Fruit fly (Drosophila melanogaster) whole organism, embryonic: Measurements from ENCODE around the gene mRF1.

ENCODE experiments used
- CG10209 ChIP-seq: fragments of 200-800 bp; sonication (Bioruptor generic); optimal IDR thresholded peaks from 3 replicates; lab custom pipeline; 2017; ENCODE audit warnings: missing biosample characterization, mild to moderate bottlenecking, missing genetic modification characterization, missing genetic modification reagents
- CG10462 ChIP-seq: fragments of 200-800 bp; sonication (Bioruptor generic); optimal IDR thresholded peaks from 2 replicates; lab custom pipeline; 2016; ENCODE audit warnings: missing biosample characterization, missing genetic modification characterization
- CG10654 ChIP-seq: fragments of 200-800 bp; sonication (Bioruptor generic); optimal IDR thresholded peaks from 2 replicates; lab custom pipeline; 2016; ENCODE audit warnings: missing biosample characterization, missing genetic modification characterization
- CG11398 ChIP-seq: fragments of 200-800 bp; sonication (Bioruptor generic); optimal IDR thresholded peaks from 2 replicates; lab custom pipeline; 2016; ENCODE audit warnings: missing biosample characterization, missing genetic modification characterization
- CG12219 ChIP-seq: fragments of 200-800 bp; sonication (Bioruptor generic); optimal IDR thresholded peaks from 3 replicates; lab custom pipeline; 2018; ENCODE audit warnings: missing biosample characterization, mild to moderate bottlenecking, missing genetic modification characterization
- CG12744 ChIP-seq: fragments of 200-800 bp; sonication (Bioruptor generic); optimal IDR thresholded peaks from 2 replicates; lab custom pipeline; 2016; ENCODE audit warnings: missing biosample characterization, missing genetic modification characterization
- CG13123 ChIP-seq: fragments of 200-800 bp; sonication (Bioruptor generic); optimal IDR thresholded peaks from 2 replicates; lab custom pipeline; 2016; ENCODE audit warnings: missing biosample characterization, missing genetic modification characterization
- CG13624 ChIP-seq: fragments of 200-800 bp; sonication (Bioruptor generic); optimal IDR thresholded peaks from 2 replicates; lab custom pipeline; 2016; ENCODE audit warnings: missing biosample characterization, missing genetic modification characterization
- CG14667 ChIP-seq: fragments of 200-800 bp; sonication (Bioruptor generic); IDR thresholded peaks from 2 replicates; pipeline ENCODE4 v1.3.6; 2022; ENCODE audit warnings: missing biosample characterization, missing genetic modification characterization
- CG15479 ChIP-seq: fragments of 200-800 bp; sonication (Bioruptor generic); optimal IDR thresholded peaks from 3 replicates; lab custom pipeline; 2019; ENCODE audit warnings: missing biosample characterization, mild to moderate bottlenecking, missing genetic modification characterization, moderate library complexity
- CG17186 ChIP-seq: fragments of 200-800 bp; sonication (Bioruptor generic); optimal IDR thresholded peaks from 3 replicates; lab custom pipeline; 2017; ENCODE audit warnings: missing biosample characterization, missing genetic modification reagents, missing genetic modification characterization
- CG17359 ChIP-seq: fragments of 200-800 bp; sonication (Bioruptor generic); optimal IDR thresholded peaks from 3 replicates; lab custom pipeline; 2018; ENCODE audit warnings: missing biosample characterization, mild to moderate bottlenecking, missing genetic modification characterization, moderate library complexity
- CG2875 ChIP-seq: fragments of 200-800 bp; sonication (Bioruptor generic); optimal IDR thresholded peaks from 2 replicates; lab custom pipeline; 2017; ENCODE audit warnings: missing biosample characterization, mild to moderate bottlenecking, missing genetic modification characterization, missing genetic modification reagents
- CG3407 ChIP-seq: fragments of 200-800 bp; sonication (Bioruptor generic); optimal IDR thresholded peaks from 2 replicates; lab custom pipeline; 2018; ENCODE audit warnings: missing biosample characterization, mild to moderate bottlenecking, missing genetic modification characterization
- CG3726 ChIP-seq: fragments of 200-800 bp; sonication (Bioruptor generic); IDR thresholded peaks from 3 replicates; pipeline ENCODE4, ENCODE4 v1.3.6; 2022; ENCODE audit warnings: missing biosample characterization, missing genetic modification characterization
- CG3838 ChIP-seq: fragments of 200-800 bp; sonication (Bioruptor generic); optimal IDR thresholded peaks from 3 replicates; lab custom pipeline; 2016; ENCODE audit warnings: missing biosample characterization, missing genetic modification characterization
- CG43689 ChIP-seq: fragments of 200-800 bp; sonication (Bioruptor generic); IDR thresholded peaks from 2 replicates; pipeline ENCODE4 v1.3.6; 2022; ENCODE audit warnings: missing biosample characterization, missing genetic modification characterization
- CG4404 ChIP-seq: fragments of 200-800 bp; sonication (Bioruptor generic); IDR thresholded peaks from 2 replicates; pipeline ENCODE4 v1.3.6; 2022; ENCODE audit warnings: missing biosample characterization, missing genetic modification characterization
- CG7963 ChIP-seq: fragments of 200-800 bp; sonication (Bioruptor generic); IDR thresholded peaks from 3 replicates; pipeline ENCODE4 v1.3.6; 2022; ENCODE audit warnings: missing biosample characterization, missing genetic modification characterization; ENCODE audit not compliant: partially characterized antibody
- CG8089 ChIP-seq: fragments of 200-800 bp; sonication (Bioruptor generic); optimal IDR thresholded peaks from 3 replicates; lab custom pipeline; 2016; ENCODE audit warnings: missing biosample characterization, missing genetic modification characterization
- CG9876 ChIP-seq: fragments of 200-800 bp; sonication (Bioruptor generic); optimal IDR thresholded peaks from 2 replicates; lab custom pipeline; 2016; ENCODE audit warnings: missing biosample characterization, missing genetic modification characterization
- Dip3 ChIP-seq: fragments of 200-800 bp; sonication (Bioruptor generic); optimal IDR thresholded peaks from 3 replicates; lab custom pipeline; 2016; ENCODE audit warnings: missing biosample characterization, missing genetic modification characterization
- Drgx ChIP-seq: fragments of 200-800 bp; sonication (Bioruptor generic); IDR thresholded peaks from 2 replicates; pipeline ENCODE4 v1.3.6; 2022; ENCODE audit warnings: missing biosample characterization, missing genetic modification characterization
- HHEX ChIP-seq: fragments of 200-800 bp; sonication (Bioruptor generic); optimal IDR thresholded peaks from 3 replicates; lab custom pipeline; 2017; ENCODE audit warnings: missing biosample characterization, mild to moderate bottlenecking, missing genetic modification characterization, missing genetic modification reagents
- Hey ChIP-seq: fragments of 200-800 bp; sonication (Bioruptor generic); optimal IDR thresholded peaks from 3 replicates; lab custom pipeline; 2018; ENCODE audit warnings: missing biosample characterization, mild to moderate bottlenecking, missing genetic modification characterization
- Hr78 ChIP-seq, 2 experiments: fragments of 200-800 bp in 1 of 2; fragments of >200 bp in 1 of 2; sonication (Bioruptor generic) in 1 of 2; optimal IDR thresholded peaks; 2 replicates each; lab custom pipeline; 2017 to 2019; ENCODE audit warnings: missing biosample characterization in 2 of 2, missing genetic modification characterization in 2 of 2, mild to moderate bottlenecking in 1 of 2, moderate library complexity in 1 of 2
- NK7.1 ChIP-seq: fragments of 200-800 bp; sonication (Bioruptor generic); optimal IDR thresholded peaks from 3 replicates; lab custom pipeline; 2016; ENCODE audit warnings: missing biosample characterization, missing genetic modification characterization
- Ptx1 ChIP-seq: fragments of 200-800 bp; sonication (Bioruptor generic); IDR thresholded peaks from 2 replicates; pipeline ENCODE4 v1.3.6; 2022; ENCODE audit warnings: missing biosample characterization, missing genetic modification characterization
- Stat92E ChIP-seq, 3 experiments: fragments of >200 bp in 2 of 3; fragments of 200-800 bp in 1 of 3; sonication (Bioruptor generic) in 1 of 3; optimal IDR thresholded peaks; 2 replicates each; lab custom pipeline; 2017 to 2019; ENCODE audit warnings: missing biosample characterization in 3 of 3, missing genetic modification characterization in 3 of 3, mild to moderate bottlenecking in 1 of 3, moderate library complexity in 1 of 3
- Xrp1 ChIP-seq: fragments of 200-800 bp; sonication (Bioruptor generic); IDR thresholded peaks from 2 replicates; pipeline ENCODE4 v1.3.6; 2022; ENCODE audit warnings: missing biosample characterization, missing genetic modification characterization
- ac ChIP-seq: fragments of 200-800 bp; sonication (Bioruptor generic); optimal IDR thresholded peaks from 3 replicates; lab custom pipeline; 2017; ENCODE audit warnings: missing biosample characterization, mild to moderate bottlenecking, missing genetic modification characterization
- bsh ChIP-seq, 2 experiments: fragments of 200-800 bp; sonication (Bioruptor generic); optimal IDR thresholded peaks; 2 replicates each; lab custom pipeline; 2017 to 2018; ENCODE audit warnings: mild to moderate bottlenecking in 2 of 2, missing biosample characterization in 2 of 2, missing genetic modification characterization in 2 of 2, moderate library complexity in 1 of 2
- cato ChIP-seq: fragments of 200-800 bp; sonication (Bioruptor generic); optimal IDR thresholded peaks from 2 replicates; lab custom pipeline; 2016; ENCODE audit warnings: missing biosample characterization, missing genetic modification characterization, borderline replicate concordance
- crc ChIP-seq: fragments of 200-800 bp; sonication (Bioruptor generic); optimal IDR thresholded peaks from 2 replicates; lab custom pipeline; 2016; ENCODE audit warnings: missing biosample characterization, missing genetic modification characterization
- fd3F ChIP-seq: fragments of 200-800 bp; sonication (Bioruptor generic); optimal IDR thresholded peaks from 2 replicates; lab custom pipeline; 2018; ENCODE audit warnings: missing biosample characterization, mild to moderate bottlenecking, missing genetic modification characterization, moderate library complexity
- gcm2 ChIP-seq: fragments of 200-800 bp; sonication (Bioruptor generic); optimal IDR thresholded peaks from 2 replicates; lab custom pipeline; 2016; ENCODE audit warnings: missing biosample characterization, missing genetic modification characterization
- gem ChIP-seq: fragments of 200-800 bp; sonication (Bioruptor generic); optimal IDR thresholded peaks from 2 replicates; lab custom pipeline; 2019; ENCODE audit warnings: missing biosample characterization, mild to moderate bottlenecking, missing genetic modification characterization, moderate library complexity
- inv ChIP-seq: fragments of 200-800 bp; sonication (Bioruptor generic); IDR thresholded peaks from 2 replicates; pipeline ENCODE4 v1.3.6; 2022; ENCODE audit warnings: missing biosample characterization, missing genetic modification characterization; ENCODE audit not compliant: partially characterized antibody
- lov ChIP-seq, 2 experiments: fragments of 200-800 bp in 1 of 2; fragments of >200 bp in 1 of 2; sonication (Bioruptor generic) in 1 of 2; IDR thresholded peaks in 1 of 2; optimal IDR thresholded peaks in 1 of 2; 2 replicates in 1 of 2; 3 replicates in 1 of 2; pipeline versions ENCODE4 v1.3.6 to Lab custom; 2017 to 2022; ENCODE audit warnings: missing biosample characterization in 1 of 2, missing genetic modification characterization in 1 of 2
- pan ChIP-seq, 4 experiments: fragments of >200 bp in 3 of 4; fragments of 200-800 bp in 1 of 4; sonication (Bioruptor generic) in 1 of 4; optimal IDR thresholded peaks in 3 of 4; IDR thresholded peaks in 1 of 4; 2 replicates each; pipeline versions ENCODE4 v1.3.6 to Lab custom; 2017 to 2022; ENCODE audit warnings: missing biosample characterization in 2 of 4, missing genetic modification characterization in 2 of 4, mixed read lengths in 1 of 4
- pita ChIP-seq: fragments of 200-800 bp; sonication (Bioruptor generic); optimal IDR thresholded peaks from 2 replicates; lab custom pipeline; 2017; ENCODE audit warnings: missing biosample characterization, mild to moderate bottlenecking, missing genetic modification characterization
- ranshi ChIP-seq: fragments of 200-800 bp; sonication (Bioruptor generic); IDR thresholded peaks from 2 replicates; pipeline ENCODE4 v1.3.6; 2022; ENCODE audit warnings: missing biosample characterization, missing genetic modification characterization
- row ChIP-seq: fragments of 200-800 bp; sonication (Bioruptor generic); IDR thresholded peaks from 3 replicates; pipeline ENCODE4 v1.3.6; 2022; ENCODE audit warnings: missing biosample characterization, missing genetic modification characterization
- sens ChIP-seq: fragments of 200-800 bp; sonication (Bioruptor generic); peaks from one replicate; lab custom pipeline; 2016; ENCODE audit warnings: missing biosample characterization, missing genetic modification characterization
- sisA ChIP-seq: fragments of 200-800 bp; sonication (Bioruptor generic); IDR thresholded peaks from 2 replicates; pipeline ENCODE4 v1.3.6; 2022; ENCODE audit warnings: missing biosample characterization, missing genetic modification characterization
- slp2 ChIP-seq: fragments of 200-800 bp; sonication (Bioruptor generic); optimal IDR thresholded peaks from 2 replicates; lab custom pipeline; 2016; ENCODE audit warnings: missing biosample characterization, missing genetic modification characterization
- sqz ChIP-seq: fragments of 200-800 bp; sonication (Bioruptor generic); optimal IDR thresholded peaks from 3 replicates; lab custom pipeline; 2018; ENCODE audit warnings: missing biosample characterization, mild to moderate bottlenecking, missing genetic modification characterization
- tx ChIP-seq: fragments of 200-800 bp; sonication (Bioruptor generic); optimal IDR thresholded peaks from 2 replicates; lab custom pipeline; 2016; ENCODE audit warnings: missing biosample characterization, missing genetic modification characterization
- zfh2 ChIP-seq: fragments of 200-800 bp; sonication (Bioruptor generic); optimal IDR thresholded peaks from 2 replicates; lab custom pipeline; 2016; ENCODE audit warnings: missing biosample characterization, missing genetic modification characterization

The mRF1 gene

dm6 chr2L:13205256-13205655, 14.5 kb upstream of the mRF1 start (continued):
- peak; percentile 7 for TF ChIP-seq CG3407
- peak; percentile 57 for TF ChIP-seq sens (GFP tag; lab: Kevin White, UChicago)
- TF ChIP-seq zfh2 (GFP tag; lab: Kevin White, UChicago), result no peak
- no peak for TF ChIP-seq CG3838 (GFP tag; lab: Kevin White, UChicago)
- no peak for TF ChIP-seq sqz
- TF ChIP-seq sisA (GFP tag; lab: Robert Waterston, UW), result no peak
- peak; percentile 20 for TF ChIP-seq CG17359
- TF ChIP-seq CG14667 (GFP tag; lab: Robert Waterston, UW), result no peak
- no peak for TF ChIP-seq CG17186 (GFP tag; lab: Kevin White, UChicago)
- no peak for TF ChIP-seq row
- TF ChIP-seq pan (optimal IDR thresholded peaks at IDR 0.05; lab: Kevin White, UChicago), result no peak
- no peak for TF ChIP-seq pan (GFP tag; optimal IDR thresholded peaks at IDR 0.05 in 1 of 2, IDR thresholded peaks at IDR 0.05 in 1 of 2)
- TF ChIP-seq Xrp1, result peak; percentile 44; the same call in 1 of the 2 replicates
- TF ChIP-seq ac (GFP tag; lab: Kevin White, UChicago), result no peak
- peak; percentile 45; the same call in 1 of the 2 replicates for TF ChIP-seq Drgx (GFP tag; lab: Robert Waterston, UW)
- TF ChIP-seq HHEX (GFP tag; lab: Kevin White, UChicago), result no peak
- peak in 1 of 2 experiments; percentile 17 for TF ChIP-seq Hr78 (GFP tag; optimal IDR thresholded peaks at IDR 0.05; lab: Kevin White, UChicago)
- no peak for TF ChIP-seq Ptx1 (GFP tag; lab: Robert Waterston, UW)
- TF ChIP-seq NK7.1 (GFP tag; lab: Kevin White, UChicago), result no peak
- TF ChIP-seq CG13624 (GFP tag; lab: Kevin White, UChicago), result peak; percentile 23
- peak; percentile 20 for TF ChIP-seq CG12744 (GFP tag; lab: Kevin White, UChicago)
- peak; percentile 24 for TF ChIP-seq CG8089 (GFP tag; lab: Kevin White, UChicago)
- no peak for TF ChIP-seq CG43689 (GFP tag; lab: Robert Waterston, UW)
- peak in 1 of 2 experiments; percentile 18 for TF ChIP-seq bsh (GFP tag; optimal IDR thresholded peaks at IDR 0.05; lab: Kevin White, UChicago)
- no peak for TF ChIP-seq pita (GFP tag; lab: Kevin White, UChicago)
- peak; percentile 85 for TF ChIP-seq Hey (tag; lab: Kevin White, UChicago)
- no peak for TF ChIP-seq CG4404 (GFP tag; lab: Robert Waterston, UW)
- TF ChIP-seq CG10462, result no peak
- TF ChIP-seq CG13123, result no peak
- TF ChIP-seq CG9876 (GFP tag; lab: Kevin White, UChicago), result peak; percentile 62
- no peak for TF ChIP-seq cato
- no peak for TF ChIP-seq crc (GFP tag; lab: Kevin White, UChicago)
- TF ChIP-seq CG12219 (GFP tag; lab: Kevin White, UChicago), result no peak
- TF ChIP-seq ranshi (GFP tag; lab: Robert Waterston, UW), result no peak; the same call in 1 of the 2 replicates
- no peak for TF ChIP-seq inv (GFP tag; lab: Robert Waterston, UW)
- TF ChIP-seq gem (tag; lab: Kevin White, UChicago), result no peak
- TF ChIP-seq CG3726 (GFP tag; lab: Robert Waterston, UW), result no peak
- TF ChIP-seq CG15479 (GFP tag; lab: Kevin White, UChicago), result peak; percentile 12
- peak; percentile 53 for TF ChIP-seq CG11398 (GFP tag; lab: Kevin White, UChicago)
- TF ChIP-seq CG7963, result no peak
- peak; percentile 22 for TF ChIP-seq Dip3 (GFP tag; lab: Kevin White, UChicago)
- TF ChIP-seq slp2 (GFP tag; lab: Kevin White, UChicago), result no peak
- TF ChIP-seq tx, result no peak
- TF ChIP-seq Stat92E (GFP tag; optimal IDR thresholded peaks at IDR 0.05; lab: Kevin White, UChicago), result no peak
- TF ChIP-seq fd3F (GFP tag; lab: Kevin White, UChicago), result no peak
- peak; percentile 10 for TF ChIP-seq CG2875 (GFP tag; lab: Kevin White, UChicago)
- TF ChIP-seq lov (optimal IDR thresholded peaks at IDR 0.05; lab: Kevin White, UChicago), result no peak
- peak; percentile 66; the same call in 1 of the 3 replicates for TF ChIP-seq lov (GFP tag; IDR thresholded peaks at IDR 0.05; lab: Robert Waterston, UW)
- peak; percentile 3 for TF ChIP-seq CG10209
- no peak for TF ChIP-seq gcm2
- no peak for TF ChIP-seq CG10654 (GFP tag; lab: Kevin White, UChicago)
